Fruit fly (Drosophila melanogaster) whole organism, embryonic: ENCODE measurements around the gene CG43693.
A peak's percentile ranks its signal among the peaks of the same experiment; 100 is the strongest.

Source experiments
- Abd-B ChIP-seq: fragments of 200-800 bp; sonication (Bioruptor generic); optimal IDR thresholded peaks from 2 replicates; lab custom pipeline; 2018; ENCODE audit warnings: missing biosample characterization, mild to moderate bottlenecking, missing genetic modification characterization, moderate library complexity
- Ada2b ChIP-seq: fragments of 200-800 bp; sonication (Bioruptor generic); IDR thresholded peaks from 2 replicates; pipeline ENCODE4 v1.3.6; 2022; ENCODE audit warnings: missing biosample characterization, missing genetic modification characterization
- Asciz ChIP-seq: fragments of 200-800 bp; sonication (Bioruptor generic); optimal IDR thresholded peaks from 2 replicates; lab custom pipeline; 2017; ENCODE audit warnings: missing biosample characterization, mild to moderate bottlenecking, missing genetic modification characterization, missing genetic modification reagents
- B-H2 ChIP-seq: fragments of 200-800 bp; sonication (Bioruptor generic); optimal IDR thresholded peaks from 2 replicates; lab custom pipeline; 2018; ENCODE audit warnings: missing biosample characterization, mild to moderate bottlenecking, missing genetic modification characterization
- CG11560 ChIP-seq: fragments of 200-800 bp; sonication (Bioruptor generic); IDR thresholded peaks from 3 replicates; pipeline ENCODE4 v1.3.6; 2022; ENCODE audit warnings: missing biosample characterization, missing genetic modification characterization
- CG12071 ChIP-seq: fragments of 200-800 bp; sonication (Bioruptor generic); optimal IDR thresholded peaks from 3 replicates; lab custom pipeline; 2018; ENCODE audit warnings: missing biosample characterization, mild to moderate bottlenecking, missing genetic modification characterization
- CG12219 ChIP-seq: fragments of 200-800 bp; sonication (Bioruptor generic); optimal IDR thresholded peaks from 3 replicates; lab custom pipeline; 2018; ENCODE audit warnings: missing biosample characterization, mild to moderate bottlenecking, missing genetic modification characterization
- CG14014 ChIP-seq: fragments of 200-800 bp; sonication (Bioruptor generic); IDR thresholded peaks from 2 replicates; pipeline ENCODE4 v1.3.6; 2022; ENCODE audit warnings: missing biosample characterization, missing genetic modification characterization
- CG14710 ChIP-seq: fragments of 200-800 bp; sonication (Bioruptor generic); optimal IDR thresholded peaks from 3 replicates; lab custom pipeline; 2019; ENCODE audit warnings: missing biosample characterization, mild to moderate bottlenecking, missing genetic modification characterization, moderate library complexity
- CG15269 ChIP-seq: fragments of 200-800 bp; sonication (Bioruptor generic); optimal IDR thresholded peaks from 2 replicates; lab custom pipeline; 2018; ENCODE audit warnings: missing biosample characterization, mild to moderate bottlenecking, missing genetic modification characterization, moderate library complexity
- CG15601 ChIP-seq: fragments of 200-800 bp; sonication (Bioruptor generic); optimal IDR thresholded peaks from 3 replicates; lab custom pipeline; 2019; ENCODE audit warnings: missing biosample characterization, mild to moderate bottlenecking, missing genetic modification characterization, moderate library complexity
- CG1647 ChIP-seq: fragments of 200-800 bp; sonication (Bioruptor generic); optimal IDR thresholded peaks from 3 replicates; lab custom pipeline; 2016; ENCODE audit warnings: missing biosample characterization, missing genetic modification characterization
- CG2202 ChIP-seq: fragments of 200-800 bp; sonication (Bioruptor generic); optimal IDR thresholded peaks from 2 replicates; lab custom pipeline; 2018; ENCODE audit warnings: missing biosample characterization, mild to moderate bottlenecking, missing genetic modification characterization
- CG2678 ChIP-seq: fragments of 200-800 bp; sonication (Bioruptor generic); optimal IDR thresholded peaks from 3 replicates; lab custom pipeline; 2019; ENCODE audit warnings: missing biosample characterization, mild to moderate bottlenecking, missing genetic modification characterization, moderate library complexity
- CG31365 ChIP-seq: fragments of 200-800 bp; sonication (Bioruptor generic); optimal IDR thresholded peaks from 2 replicates; lab custom pipeline; 2018; ENCODE audit warnings: missing biosample characterization, mild to moderate bottlenecking, missing genetic modification characterization
- CG31441 ChIP-seq: fragments of 200-800 bp; sonication (Bioruptor generic); IDR thresholded peaks from 2 replicates; pipeline ENCODE4 v1.3.6; 2022; ENCODE audit warnings: missing biosample characterization, missing genetic modification characterization
- CG33213 ChIP-seq: fragments of 200-800 bp; sonication (Bioruptor generic); optimal IDR thresholded peaks from 3 replicates; lab custom pipeline; 2016; ENCODE audit warnings: missing biosample characterization, missing genetic modification characterization
- CG34224 ChIP-seq: fragments of 200-800 bp; sonication (Bioruptor generic); IDR thresholded peaks from 3 replicates; pipeline ENCODE4 v1.3.6; 2022; ENCODE audit warnings: missing biosample characterization, missing genetic modification characterization; ENCODE audit not compliant: partially characterized antibody
- CG34422 ChIP-seq: fragments of 200-800 bp; sonication (Bioruptor generic); IDR thresholded peaks from 3 replicates; pipeline ENCODE4 v1.3.6; 2022; ENCODE audit warnings: missing biosample characterization, missing genetic modification characterization
- CG42726 ChIP-seq: fragments of 200-800 bp; sonication (Bioruptor generic); IDR thresholded peaks from 2 replicates; pipeline ENCODE4 v1.3.6; 2022; ENCODE audit warnings: missing biosample characterization, missing genetic modification characterization; ENCODE audit not compliant: partially characterized antibody
- CG7987 ChIP-seq: fragments of 200-800 bp; sonication (Bioruptor generic); optimal IDR thresholded peaks from 2 replicates; lab custom pipeline; 2018; ENCODE audit warnings: missing biosample characterization, mild to moderate bottlenecking, missing genetic modification characterization, moderate library complexity
- CG8359 ChIP-seq: fragments of 200-800 bp; sonication (Bioruptor generic); optimal IDR thresholded peaks from 2 replicates; lab custom pipeline; 2017; ENCODE audit warnings: missing biosample characterization, mild to moderate bottlenecking, missing genetic modification characterization, borderline replicate concordance
- CG9727 ChIP-seq: fragments of 200-800 bp; sonication (Bioruptor generic); optimal IDR thresholded peaks from 3 replicates; lab custom pipeline; 2017; ENCODE audit warnings: missing biosample characterization, mild to moderate bottlenecking, missing genetic modification characterization
- CG9797 ChIP-seq: fragments of 200-800 bp; sonication (Bioruptor generic); optimal IDR thresholded peaks from 3 replicates; lab custom pipeline; 2018; ENCODE audit warnings: missing biosample characterization, mild to moderate bottlenecking, missing genetic modification characterization
- CHES-1-like ChIP-seq: fragments of 200-800 bp; sonication (Bioruptor generic); optimal IDR thresholded peaks from 2 replicates; lab custom pipeline; 2016; ENCODE audit warnings: missing biosample characterization, missing genetic modification characterization
- Doc3 ChIP-seq: fragments of 200-800 bp; sonication (Bioruptor generic); IDR thresholded peaks from 3 replicates; pipeline ENCODE4 v1.3.6; 2022; ENCODE audit warnings: missing biosample characterization, missing genetic modification characterization; ENCODE audit not compliant: partially characterized antibody
- Ets65A ChIP-seq: fragments of 200-800 bp; sonication (Bioruptor generic); peaks from one replicate; lab custom pipeline; 2016; ENCODE audit warnings: missing biosample characterization, missing genetic modification characterization
- H2.0 ChIP-seq: fragments of 200-800 bp; sonication (Bioruptor generic); IDR thresholded peaks from 2 replicates; pipeline ENCODE4 v1.3.6; 2022; ENCODE audit warnings: missing biosample characterization, missing genetic modification characterization
- HmgD ChIP-seq: fragments of 200-800 bp; sonication (Bioruptor generic); optimal IDR thresholded peaks from 3 replicates; lab custom pipeline; 2016; ENCODE audit warnings: missing biosample characterization, missing genetic modification characterization
- Lhr ChIP-seq: fragments of 200-800 bp; sonication (Bioruptor generic); optimal IDR thresholded peaks from 3 replicates; lab custom pipeline; 2017; ENCODE audit warnings: mild to moderate bottlenecking, missing biosample characterization, missing genetic modification reagents, missing genetic modification characterization
- Lpt ChIP-seq: fragments of >200 bp; optimal IDR thresholded peaks from 2 replicates; lab custom pipeline; 2018; ENCODE audit warnings: missing biosample characterization, missing genetic modification characterization
- Neu2 ChIP-seq: fragments of 200-800 bp; sonication (Bioruptor generic); optimal IDR thresholded peaks from 3 replicates; lab custom pipeline; 2016; ENCODE audit warnings: missing biosample characterization, missing genetic modification characterization, borderline replicate concordance
- Rfx ChIP-seq: fragments of 200-800 bp; sonication (Bioruptor generic); IDR thresholded peaks from 2 replicates; pipeline ENCODE4 v1.3.6; 2022; ENCODE audit warnings: missing biosample characterization, missing genetic modification characterization
- Six4 ChIP-seq: fragments of 200-800 bp; sonication (Bioruptor generic); optimal IDR thresholded peaks from 2 replicates; lab custom pipeline; 2016; ENCODE audit warnings: missing biosample characterization, missing genetic modification characterization
- Spps ChIP-seq: fragments of 200-800 bp; sonication (Bioruptor generic); optimal IDR thresholded peaks from 2 replicates; lab custom pipeline; 2018; ENCODE audit warnings: missing biosample characterization, mild to moderate bottlenecking, missing genetic modification characterization
- Vsx1 ChIP-seq: fragments of 200-800 bp; sonication (Bioruptor generic); optimal IDR thresholded peaks from 2 replicates; lab custom pipeline; 2017; ENCODE audit warnings: missing biosample characterization, mild to moderate bottlenecking, missing genetic modification characterization, missing genetic modification reagents
- Xrp1 ChIP-seq: fragments of 200-800 bp; sonication (Bioruptor generic); IDR thresholded peaks from 2 replicates; pipeline ENCODE4 v1.3.6; 2022; ENCODE audit warnings: missing biosample characterization, missing genetic modification characterization
- corto ChIP-seq: fragments of 200-800 bp; sonication (Bioruptor generic); optimal IDR thresholded peaks from 2 replicates; lab custom pipeline; 2016; ENCODE audit warnings: missing biosample characterization, mild to moderate bottlenecking, missing genetic modification characterization, moderate library complexity
- dan ChIP-seq: fragments of 200-800 bp; sonication (Bioruptor generic); IDR thresholded peaks from 2 replicates; pipeline ENCODE4 v1.3.6; 2022; ENCODE audit warnings: missing biosample characterization, missing genetic modification characterization
- dmrt11E ChIP-seq: fragments of 200-800 bp; sonication (Bioruptor generic); optimal IDR thresholded peaks from 3 replicates; lab custom pipeline; 2018; ENCODE audit warnings: missing biosample characterization, mild to moderate bottlenecking, missing genetic modification characterization, moderate library complexity
- fd96Cb ChIP-seq: fragments of 200-800 bp; sonication (Bioruptor generic); optimal IDR thresholded peaks from 2 replicates; lab custom pipeline; 2018; ENCODE audit warnings: missing biosample characterization, mild to moderate bottlenecking, missing genetic modification characterization, moderate library complexity
- hbn ChIP-seq: fragments of 200-800 bp; sonication (Bioruptor generic); IDR thresholded peaks from 2 replicates; pipeline ENCODE4 v1.3.6; 2022; ENCODE audit warnings: missing biosample characterization, missing genetic modification characterization; ENCODE audit not compliant: partially characterized antibody
- hth ChIP-seq: fragments of >200 bp; optimal IDR thresholded peaks from 2 replicates; lab custom pipeline; 2017; ENCODE audit warnings: inconsistent platforms
- jing ChIP-seq: fragments of 200-800 bp; sonication (Bioruptor generic); optimal IDR thresholded peaks from 2 replicates; lab custom pipeline; 2018; ENCODE audit warnings: missing biosample characterization, mild to moderate bottlenecking, missing genetic modification characterization
- lbe ChIP-seq: fragments of 200-800 bp; sonication (Bioruptor generic); optimal IDR thresholded peaks from 2 replicates; lab custom pipeline; 2016; ENCODE audit warnings: missing biosample characterization, mild to moderate bottlenecking, missing genetic modification characterization
- nom ChIP-seq: fragments of 200-800 bp; sonication (Bioruptor generic); optimal IDR thresholded peaks from 2 replicates; lab custom pipeline; 2017; ENCODE audit warnings: missing biosample characterization, missing genetic modification characterization, mild to moderate bottlenecking, moderate library complexity, missing genetic modification reagents
- repo ChIP-seq: fragments of 200-800 bp; sonication (Bioruptor generic); optimal IDR thresholded peaks from 2 replicates; lab custom pipeline; 2016; ENCODE audit warnings: missing biosample characterization, missing genetic modification characterization
- sqz ChIP-seq: fragments of 200-800 bp; sonication (Bioruptor generic); optimal IDR thresholded peaks from 3 replicates; lab custom pipeline; 2018; ENCODE audit warnings: missing biosample characterization, mild to moderate bottlenecking, missing genetic modification characterization
- sr ChIP-seq: fragments of 200-800 bp; sonication (Bioruptor generic); IDR thresholded peaks from 3 replicates; pipeline ENCODE4 v1.3.6; 2022; ENCODE audit warnings: missing biosample characterization, missing genetic modification characterization
- zfh1 ChIP-seq: fragments of 200-800 bp; sonication (Bioruptor generic); IDR thresholded peaks from 3 replicates; pipeline ENCODE4 v1.3.6; 2022; ENCODE audit warnings: missing biosample characterization, missing genetic modification characterization

The CG43693 gene

DNA sequence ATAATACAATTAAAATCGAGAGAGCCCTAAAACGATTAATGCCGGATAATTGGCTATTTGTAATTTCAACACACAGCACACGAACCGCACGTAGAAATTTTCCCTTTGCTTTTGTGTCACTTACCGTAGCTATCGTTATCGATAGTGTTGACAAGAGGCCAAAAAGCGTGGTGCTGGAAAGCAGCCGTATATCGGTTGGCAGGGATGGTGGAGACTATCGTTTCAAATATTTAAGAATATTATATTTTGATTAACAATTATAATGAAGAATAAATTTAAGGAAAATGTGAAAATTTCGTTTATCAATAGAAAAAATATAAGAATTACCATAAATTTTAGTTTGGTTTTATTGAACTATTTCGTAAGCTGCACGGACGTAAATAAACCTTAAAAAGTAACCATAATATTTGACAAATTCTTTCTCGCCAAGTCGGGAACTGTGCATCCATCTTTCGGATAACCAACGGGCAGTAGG is 41.9 kb upstream of the CG43693 start, which contains the start of gene JIL-1 (continued):
- TF ChIP-seq repo (GFP tag; lab: Kevin White, UChicago) (peak; percentile 19), Neu2 (GFP tag; lab: Kevin White, UChicago) (no peak), Six4 (GFP tag; lab: Kevin White, UChicago) (no peak), CG9727 (GFP tag; lab: Kevin White, UChicago) (peak; percentile 28), Lhr (GFP tag; lab: Kevin White, UChicago) (no peak), CG7987 (peak; percentile 2), CG12071 (GFP tag; lab: Kevin White, UChicago) (peak; percentile 14), CG42726 (peak; percentile 87), fd96Cb (peak; percentile 40), Spps (no peak), CG14710 (tag; lab: Kevin White, UChicago) (peak; percentile 58), CG8359 (GFP tag; lab: Kevin White, UChicago) (no peak), CG15269 (tag; lab: Kevin White, UChicago) (peak; percentile 57), CG9797 (peak; percentile 18), B-H2 (GFP tag; lab: Kevin White, UChicago) (peak; percentile 86), Asciz (GFP tag; lab: Kevin White, UChicago) (peak; percentile 33), jing (GFP tag; lab: Kevin White, UChicago) (no peak), CG14014 (GFP tag; lab: Robert Waterston, UW) (peak; percentile 62), HmgD (no peak), CHES-1-like (GFP tag; lab: Kevin White, UChicago) (no peak), dan (GFP tag; lab: Robert Waterston, UW) (no peak), CG15601 (tag; lab: Kevin White, UChicago) (peak; percentile 39), CG31441 (GFP tag; lab: Robert Waterston, UW) (peak; percentile 47), Abd-B (GFP tag; lab: Kevin White, UChicago) (peak; percentile 26), CG33213 (GFP tag; lab: Kevin White, UChicago) (peak; percentile 58), CG34422 (GFP tag; lab: Robert Waterston, UW) (peak; percentile 81), CG31365 (no peak), CG2678 (tag; lab: Kevin White, UChicago) (peak; percentile 56), nom (GFP tag; lab: Kevin White, UChicago) (no peak), CG12219 (GFP tag; lab: Kevin White, UChicago) (no peak), hth (lab: Kevin White, UChicago) (no peak), Ets65A (GFP tag; lab: Kevin White, UChicago) (peak; percentile 96), Lpt (no peak), corto (GFP tag; lab: Kevin White, UChicago) (no peak), dmrt11E (tag; lab: Kevin White, UChicago) (peak; percentile 36), Doc3 (GFP tag; lab: Robert Waterston, UW) (peak; percentile 69), lbe (peak; percentile 51), Rfx (peak; percentile 94), Vsx1 (GFP tag; lab: Kevin White, UChicago) (peak; percentile 19), H2.0 (GFP tag; lab: Robert Waterston, UW) (peak; percentile 67), hbn (peak; percentile 75), zfh1 (GFP tag; lab: Robert Waterston, UW) (peak; percentile 85; the same call in 2 of the 3 replicates), CG34224 (peak; percentile 83), Xrp1 (peak; percentile 76), CG1647 (GFP tag; lab: Kevin White, UChicago) (no peak), Ada2b (peak; percentile 66), CG11560 (peak; percentile 20; the same call in 1 of the 3 replicates), CG2202 (tag; lab: Kevin White, UChicago) (peak; percentile 34), sqz (GFP tag; lab: Kevin White, UChicago) (peak; percentile 13), sr (peak; percentile 5; the same call in 1 of the 3 replicates)
